Worm (Caenorhabditis elegans): ENCODE results near the gene dhp-2.

Gene dhp-2

ce11 chrIV:9989416-9989815 is 11.5 kb downstream of the dhp-2 start (continued):
- peak; percentile 36 for TF ChIP-seq tlf-1 (GFP tag; optimal IDR thresholded peaks at IDR 0.05)
- no peak for TF ChIP-seq K11D2.4 (GFP tag; IDR thresholded peaks at IDR 0.05)
- TF ChIP-seq aptf-2 (GFP tag; conservative IDR thresholded peaks at IDR 0.05), result no peak
- TF ChIP-seq attf-6 (GFP tag; IDR thresholded peaks at IDR 0.05), result no peak
- TF ChIP-seq F37B4.10 (GFP tag; IDR thresholded peaks at IDR 0.05), result no peak
- TF ChIP-seq egrh-3 (GFP tag; IDR thresholded peaks at IDR 0.05), result no peak
- TF ChIP-seq ztf-6 (GFP tag; IDR thresholded peaks at IDR 0.05), result no peak
- TF ChIP-seq nhr-120 (GFP tag; IDR thresholded peaks at IDR 0.05), result no peak
- no peak for TF ChIP-seq nhr-179 (tag; optimal IDR thresholded peaks at IDR 0.05)
- TF ChIP-seq ceh-79 (tag; optimal IDR thresholded peaks at IDR 0.05), result no peak
- TF ChIP-seq hmg-1.2 (GFP tag; IDR thresholded peaks at IDR 0.05), result peak; percentile 9; the same call in 1 of the 2 replicates

- TF ChIP-seq hrde-1 (tag; optimal IDR thresholded peaks at IDR 0.05; ENCODE audit: borderline replicate concordance), result no peak
- TF ChIP-seq chd-7 (tag; optimal IDR thresholded peaks at IDR 0.05), result no peak
- peak; percentile 29 for TF ChIP-seq nhr-80 (tag; optimal IDR thresholded peaks at IDR 0.05)
- peak; percentile 45; the same call in 1 of the 2 replicates for TF ChIP-seq nfyb-1 (GFP tag; IDR thresholded peaks at IDR 0.05)
- TF ChIP-seq T26A5.8 (tag; optimal IDR thresholded peaks at IDR 0.05), result no peak
- TF ChIP-seq snpc-1.1 (tag; optimal IDR thresholded peaks at IDR 0.05; ENCODE audit: insufficient read depth), result no peak
- no peak for TF ChIP-seq nfya-1 (tag; optimal IDR thresholded peaks at IDR 0.05; ENCODE audit: borderline replicate concordance, insufficient read depth)
- no peak for TF ChIP-seq ztf-26 (tag; optimal IDR thresholded peaks at IDR 0.05)
- TF ChIP-seq F57C9.4 (tag; optimal IDR thresholded peaks at IDR 0.05), result no peak
- TF ChIP-seq madf-3 (GFP tag; IDR thresholded peaks at IDR 0.05), result no peak
- TF ChIP-seq ceh-58 (GFP tag; IDR thresholded peaks at IDR 0.05), result no peak
- peak; percentile 40; the same call in 1 of the 2 replicates for TF ChIP-seq madf-6 (GFP tag; IDR thresholded peaks at IDR 0.05)
- TF ChIP-seq ztf-6 (GFP tag; IDR thresholded peaks at IDR 0.05), result no peak
- TF ChIP-seq cebp-1 (GFP tag; IDR thresholded peaks at IDR 0.05), result peak; percentile 42; the same call in 1 of the 2 replicates
- peak; percentile 87 for TF ChIP-seq cebp-1 (tag; optimal IDR thresholded peaks at IDR 0.05)
- peak; percentile 10 for TF ChIP-seq hmg-1.2 (GFP tag; IDR thresholded peaks at IDR 0.05)
- TF ChIP-seq F23B12.7 (tag; optimal IDR thresholded peaks at IDR 0.05; ENCODE audit: insufficient read depth), result no peak
Measured at ce11 chrIV:9993403-9994132, 15.6 kb downstream of the dhp-2 start.

- TF ChIP-seq snpc-1.3 (tag; optimal IDR thresholded peaks at IDR 0.05; ENCODE audit: insufficient read depth) (peak; percentile 14), pha-4 (tag; optimal IDR thresholded peaks at IDR 0.05) (no peak), nhr-80 (tag; optimal IDR thresholded peaks at IDR 0.05) (peak; percentile 7), Y95B8A.8 (GFP tag; IDR thresholded peaks at IDR 0.05) (no peak), zim-3 (tag; optimal IDR thresholded peaks at IDR 0.05) (no peak), nhr-90 (tag; optimal IDR thresholded peaks at IDR 0.05) (peak; percentile 13), cebp-1 (GFP tag; IDR thresholded peaks at IDR 0.05) (peak; percentile 49; the same call in 1 of the 2 replicates), cebp-1 (tag; optimal IDR thresholded peaks at IDR 0.05) (peak; percentile 94), egrh-3 (GFP tag; IDR thresholded peaks at IDR 0.05) (no peak), fkh-3 (tag; optimal IDR thresholded peaks at IDR 0.05) (no peak), B0336.3 (GFP tag; IDR thresholded peaks at IDR 0.05) (peak; percentile 94), B0019.2 (GFP tag; conservative IDR thresholded peaks at IDR 0.05) (peak; percentile 64; the same call in 1 of the 2 replicates), ztf-26 (tag; optimal IDR thresholded peaks at IDR 0.05) (no peak), pbrm-1 (GFP tag; IDR thresholded peaks at IDR 0.05) (peak; percentile 63; the same call in 1 of the 2 replicates), lin-40 (tag; optimal IDR thresholded peaks at IDR 0.05) (peak; percentile 31), rcor-1 (GFP tag; IDR thresholded peaks at IDR 0.05) (0 out of 2 replicates have a peak, but pooled peaks have one; percentile 6), F49E8.2 (tag; optimal IDR thresholded peaks at IDR 0.05; ENCODE audit: insufficient read depth) (peak; percentile 53), C17E4.6 (GFP tag; IDR thresholded peaks at IDR 0.05) (peak; percentile 77), hmg-1.2 (GFP tag; IDR thresholded peaks at IDR 0.05) (peak; percentile 53), madf-8 (GFP tag; conservative IDR thresholded peaks at IDR 0.05) (peak; percentile 90), rec-8 (tag; optimal IDR thresholded peaks at IDR 0.05) (peak in 1 of 2 experiments; percentile 27), snpc-4 (GFP tag; optimal IDR thresholded peaks at IDR 0.05) (no peak), snpc-4 (tag; optimal IDR thresholded peaks at IDR 0.05) (peak; percentile 6 to 50 (median 40))
Measured at ce11 chrIV:9994895-9995394, 17.0 kb downstream of the dhp-2 start, which contains the start of gene uba-1. TSS of gene uba-1 (minus strand) at chrIV:9994945.
